Worm (Caenorhabditis elegans): ENCODE measurements around the gene jmjd-1.1.

Gene jmjd-1.1

ce11 chrII:11810436-11810835 lies 4.1 kb downstream of the jmjd-1.1 start, which contains the start of gene F43G6.7:
F43G6.7 (plus strand) TSS chrII:11810790.
- TF ChIP-seq fkh-2 (tag; optimal IDR thresholded peaks at IDR 0.05) (no peak), ceh-16 (tag; optimal IDR thresholded peaks at IDR 0.05) (no peak), lsy-12 (tag; optimal IDR thresholded peaks at IDR 0.05) (no peak), fos-1 (tag; optimal IDR thresholded peaks at IDR 0.05) (no peak), ceh-9 (tag; optimal IDR thresholded peaks at IDR 0.05) (no peak), fkh-10 (GFP tag; optimal IDR thresholded peaks at IDR 0.05) (no peak), mdl-1 (tag; optimal IDR thresholded peaks at IDR 0.05) (no peak), ZK546.5 (tag; optimal IDR thresholded peaks at IDR 0.05) (no peak), nhr-77 (tag; optimal IDR thresholded peaks at IDR 0.05) (no peak), unc-39 (tag; optimal IDR thresholded peaks at IDR 0.05) (no peak), pqm-1 (tag; optimal IDR thresholded peaks at IDR 0.05) (no peak)

- TF ChIP-seq pqm-1 (tag; optimal IDR thresholded peaks at IDR 0.05) (no peak), snpc-4 (tag; optimal IDR thresholded peaks at IDR 0.05) (no peak), nhr-77 (tag; optimal IDR thresholded peaks at IDR 0.05) (no peak), fkh-2 (tag; optimal IDR thresholded peaks at IDR 0.05) (no peak), unc-39 (tag; optimal IDR thresholded peaks at IDR 0.05) (no peak), aly-2 (tag; optimal IDR thresholded peaks at IDR 0.05) (no peak), nhr-23 (tag; optimal IDR thresholded peaks at IDR 0.05) (no peak), ceh-28 (tag; optimal IDR thresholded peaks at IDR 0.05) (no peak), sea-2 (GFP tag; optimal IDR thresholded peaks at IDR 0.05) (no peak), egl-27 (tag; optimal IDR thresholded peaks at IDR 0.05) (no peak), skn-1 (tag; optimal IDR thresholded peaks at IDR 0.05) (no peak), hmg-11 (tag; optimal IDR thresholded peaks at IDR 0.05) (no peak), fos-1 (tag; optimal IDR thresholded peaks at IDR 0.05) (no peak), nhr-12 (tag; optimal IDR thresholded peaks at IDR 0.05) (no peak)
Observed at ce11 chrII:11811241-11811640, 4.9 kb downstream of the jmjd-1.1 start.

ce11 chrII:11813895-11814369 lies 7.6 kb downstream of the jmjd-1.1 start, which contains the start of gene F43G6.8:
F43G6.8 (minus strand) TSS chrII:11814092.
- TF ChIP-seq elt-2 (tag; optimal IDR thresholded peaks at IDR 0.05) (peak; percentile 30), fkh-10 (GFP tag; optimal IDR thresholded peaks at IDR 0.05) (no peak), nhr-25 (tag; optimal IDR thresholded peaks at IDR 0.05) (peak; percentile 13), nhr-11 (tag; optimal IDR thresholded peaks at IDR 0.05) (peak; percentile 78), lin-39 (tag; optimal IDR thresholded peaks at IDR 0.05) (peak; percentile 11), unc-39 (tag; optimal IDR thresholded peaks at IDR 0.05) (no peak), daf-12 (tag; optimal IDR thresholded peaks at IDR 0.05) (no peak), snpc-4 (tag; optimal IDR thresholded peaks at IDR 0.05) (peak; percentile 32), pqm-1 (tag; optimal IDR thresholded peaks at IDR 0.05) (peak; percentile 14), nfya-1 (tag; optimal IDR thresholded peaks at IDR 0.05; ENCODE audit: insufficient read depth) (peak; percentile 72), lin-15B (tag; optimal IDR thresholded peaks at IDR 0.05) (peak; percentile 11), nhr-23 (tag; optimal IDR thresholded peaks at IDR 0.05) (peak; percentile 35)

ce11 chrII:11816014-11816413 lies 9.7 kb downstream of the jmjd-1.1 start:
- TF ChIP-seq nhr-43 (tag; optimal IDR thresholded peaks at IDR 0.05; ENCODE audit: poor library complexity, severe bottlenecking) (no peak), unc-39 (tag; optimal IDR thresholded peaks at IDR 0.05) (no peak), elt-1 (tag; optimal IDR thresholded peaks at IDR 0.05) (no peak), skn-1 (tag; optimal IDR thresholded peaks at IDR 0.05) (no peak)

- TF ChIP-seq unc-39 (tag; optimal IDR thresholded peaks at IDR 0.05) (no peak), lsy-12 (tag; optimal IDR thresholded peaks at IDR 0.05) (no peak), nhr-25 (tag; optimal IDR thresholded peaks at IDR 0.05) (no peak), hmg-11 (tag; optimal IDR thresholded peaks at IDR 0.05) (no peak), nhr-67 (tag; optimal IDR thresholded peaks at IDR 0.05) (no peak), mml-1 (tag; optimal IDR thresholded peaks at IDR 0.05) (no peak), nhr-28 (tag; optimal IDR thresholded peaks at IDR 0.05) (no peak), nhr-76 (tag; optimal IDR thresholded peaks at IDR 0.05) (no peak), pha-4 (tag; optimal IDR thresholded peaks at IDR 0.05) (no peak), lin-15B (tag; optimal IDR thresholded peaks at IDR 0.05) (no peak), daf-12 (tag; optimal IDR thresholded peaks at IDR 0.05) (no peak)
Observed at ce11 chrII:11816475-11816874, 10.1 kb downstream of the jmjd-1.1 start, which contains the start of gene pap-3. pap-3 (minus strand) TSS chrII:11816575.

All from whole organism, L3 larva.